Worm (Caenorhabditis elegans) whole organism, late embryonic: Measurements from ENCODE around the gene srp-2.

Experiments used
- F13H6.1 ChIP-seq: sonication (generic microtip); optimal IDR thresholded peaks from 2 replicates; lab custom pipeline; 2016; ENCODE audit warnings: missing genetic modification characterization, missing compliant biosample characterization
- K02D7.2 ChIP-seq: sonication (generic microtip); optimal IDR thresholded peaks from 2 replicates; lab custom pipeline; 2017; ENCODE audit warnings: mild to moderate bottlenecking, missing genetic modification characterization, missing compliant biosample characterization
- K09A11.1 ChIP-seq: sonication (generic microtip); optimal IDR thresholded peaks from 2 replicates; lab custom pipeline; 2017; ENCODE audit warnings: antibody characterized with exemption, mild to moderate bottlenecking, missing genetic modification characterization, missing compliant biosample characterization; ENCODE audit not compliant: insufficient read depth
- T23F11.4 ChIP-seq: fragments of 200-800 bp; sonication (Bioruptor generic); optimal IDR thresholded peaks from 2 replicates; lab custom pipeline; 2018; ENCODE audit warnings: mild to moderate bottlenecking, missing genetic modification characterization, missing compliant biosample characterization
- ahr-1 ChIP-seq: sonication (generic microtip); optimal IDR thresholded peaks from 2 replicates; lab custom pipeline; 2016; ENCODE audit warnings: missing genetic modification characterization, missing compliant biosample characterization
- ceh-14 ChIP-seq: sonication (generic microtip); optimal IDR thresholded peaks from 2 replicates; lab custom pipeline; 2016; ENCODE audit warnings: missing genotype, missing genetic modification characterization, missing compliant biosample characterization
- ceh-18 ChIP-seq: sonication (generic microtip); optimal IDR thresholded peaks from 2 replicates; lab custom pipeline; 2016; ENCODE audit warnings: missing genetic modification characterization, missing compliant biosample characterization
- dmd-4 ChIP-seq: sonication (generic microtip); optimal IDR thresholded peaks from 2 replicates; lab custom pipeline; 2016; ENCODE audit warnings: borderline replicate concordance, missing genetic modification characterization, missing compliant biosample characterization
- elt-2 ChIP-seq: sonication (generic microtip); optimal IDR thresholded peaks from 2 replicates; lab custom pipeline; 2016; ENCODE audit warnings: missing genetic modification reagents, missing genetic modification characterization, missing compliant biosample characterization
- elt-4 ChIP-seq: sonication (generic microtip); optimal IDR thresholded peaks from 2 replicates; lab custom pipeline; 2016; ENCODE audit warnings: missing genetic modification characterization, missing compliant biosample characterization
- ets-4 ChIP-seq: sonication (generic microtip); optimal IDR thresholded peaks from 2 replicates; lab custom pipeline; 2016; ENCODE audit warnings: missing genetic modification characterization, missing compliant biosample characterization
- eyg-1 ChIP-seq: sonication (generic microtip); optimal IDR thresholded peaks from 2 replicates; lab custom pipeline; 2016; ENCODE audit warnings: missing genotype, missing genetic modification characterization, missing compliant biosample characterization
- fax-1 ChIP-seq: sonication (generic microtip); optimal IDR thresholded peaks from 2 replicates; lab custom pipeline; 2016; ENCODE audit warnings: missing genotype, missing genetic modification characterization, missing compliant biosample characterization
- gmeb-2 ChIP-seq: sonication (generic microtip); optimal IDR thresholded peaks from 2 replicates; lab custom pipeline; 2016; ENCODE audit warnings: missing genetic modification characterization, inconsistent platforms, missing compliant biosample characterization
- hlh-6 ChIP-seq: sonication (generic microtip); optimal IDR thresholded peaks from 2 replicates; lab custom pipeline; 2016; ENCODE audit warnings: missing genotype, missing genetic modification characterization, missing compliant biosample characterization
- hlh-8 ChIP-seq: sonication (generic microtip); optimal IDR thresholded peaks from 2 replicates; lab custom pipeline; 2016; ENCODE audit warnings: missing genotype, missing genetic modification characterization, missing compliant biosample characterization
- lim-6 ChIP-seq: sonication (generic microtip); optimal IDR thresholded peaks from 2 replicates; lab custom pipeline; 2016; ENCODE audit warnings: missing genetic modification characterization, missing compliant biosample characterization
- lin-11 ChIP-seq: fragments of 200-800 bp; sonication (Bioruptor generic); optimal IDR thresholded peaks from 2 replicates; lab custom pipeline; 2018; ENCODE audit warnings: mild to moderate bottlenecking, missing genetic modification characterization, missing compliant biosample characterization
- madf-2 ChIP-seq: sonication (generic microtip); optimal IDR thresholded peaks from 2 replicates; lab custom pipeline; 2017; ENCODE audit warnings: missing genetic modification characterization, missing compliant biosample characterization
- mec-3 ChIP-seq: sonication (generic microtip); optimal IDR thresholded peaks from 2 replicates; lab custom pipeline; 2016; ENCODE audit warnings: borderline replicate concordance, missing genetic modification characterization, missing compliant biosample characterization
- odd-2 ChIP-seq: sonication (generic microtip); optimal IDR thresholded peaks from 2 replicates; lab custom pipeline; 2017; ENCODE audit warnings: antibody characterized with exemption, mild to moderate bottlenecking, missing genetic modification characterization, missing compliant biosample characterization
- pag-3 ChIP-seq: sonication (generic microtip); optimal IDR thresholded peaks from 2 replicates; lab custom pipeline; 2016; ENCODE audit warnings: missing compliant biosample characterization, missing genetic modification characterization, borderline replicate concordance
- pha-2 ChIP-seq: sonication (generic microtip); optimal IDR thresholded peaks from 2 replicates; lab custom pipeline; 2017; ENCODE audit warnings: mild to moderate bottlenecking, missing genetic modification characterization, missing compliant biosample characterization
- pqm-1 ChIP-seq: sonication (generic microtip); optimal IDR thresholded peaks from 2 replicates; lab custom pipeline; 2016; ENCODE audit warnings: missing genetic modification characterization, missing compliant biosample characterization
- pros-1 ChIP-seq: fragments of 150-350 bp; optimal IDR thresholded peaks from 2 replicates; lab custom pipeline; 2014; ENCODE audit warnings: missing biosample characterization, missing genetic modification reagents, missing genetic modification characterization
- rnt-1 ChIP-seq: sonication (generic microtip); optimal IDR thresholded peaks from 2 replicates; lab custom pipeline; 2016; ENCODE audit warnings: missing genetic modification characterization, missing compliant biosample characterization
- sox-2 ChIP-seq: fragments of 200-800 bp; sonication (Bioruptor generic); IDR thresholded peaks from 2 replicates; pipeline ENCODE4 v1.3.6; 2022; ENCODE audit warnings: missing genetic modification reagents, missing genetic modification characterization, missing compliant biosample characterization
- sox-4 ChIP-seq: sonication (generic microtip); optimal IDR thresholded peaks from 2 replicates; lab custom pipeline; 2017; ENCODE audit warnings: mild to moderate bottlenecking, missing genetic modification characterization, inconsistent platforms, missing compliant biosample characterization
- syd-9 ChIP-seq: sonication (generic microtip); optimal IDR thresholded peaks from 2 replicates; lab custom pipeline; 2016; ENCODE audit warnings: mild to moderate bottlenecking, missing genetic modification characterization, moderate library complexity, missing compliant biosample characterization
- ttx-3 ChIP-seq: sonication (generic microtip); optimal IDR thresholded peaks from 2 replicates; lab custom pipeline; 2016; ENCODE audit warnings: missing genetic modification reagents, missing genetic modification characterization, missing compliant biosample characterization
- unc-42 ChIP-seq: sonication (generic microtip); optimal IDR thresholded peaks from 2 replicates; lab custom pipeline; 2016; ENCODE audit warnings: missing genotype, missing genetic modification characterization, missing compliant biosample characterization
- unc-86 ChIP-seq: sonication (generic microtip); optimal IDR thresholded peaks from 2 replicates; lab custom pipeline; 2016; ENCODE audit warnings: missing genetic modification characterization, missing compliant biosample characterization

The srp-2 gene

DNA sequence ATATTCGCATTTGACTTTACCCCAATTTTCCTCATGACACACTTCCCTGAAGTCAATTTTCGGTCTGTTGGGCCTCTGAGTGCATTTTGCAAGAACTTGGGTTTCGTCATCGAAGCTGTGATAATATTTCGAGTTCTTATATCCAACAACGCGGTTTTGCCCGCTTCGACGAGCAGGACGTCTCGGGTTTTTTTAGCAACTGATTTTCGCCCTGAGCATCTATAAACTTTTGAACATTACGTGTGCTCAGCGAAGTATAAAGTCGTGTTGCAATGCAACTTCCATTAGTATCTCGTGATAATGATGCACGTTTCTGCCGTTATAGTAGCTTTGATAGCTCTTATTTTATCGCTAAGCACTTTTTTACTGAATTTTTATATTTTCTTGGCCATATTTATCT is 17.6 kb downstream of the srp-2 start, which contains the start of gene srbc-60:
Gene srbc-60, plus strand, starts transcription at position 301 of the 400 bp plus-strand sequence.
- TF ChIP-seq sox-2 (GFP tag; lab: Robert Waterston, UW) (no peak), elt-4 (tag; lab: Kevin White, UChicago) (no peak), ets-4 (tag; lab: Kevin White, UChicago) (no peak), odd-2 (tag; lab: Kevin White, UChicago) (no peak), sox-4 (no peak)

DNA sequence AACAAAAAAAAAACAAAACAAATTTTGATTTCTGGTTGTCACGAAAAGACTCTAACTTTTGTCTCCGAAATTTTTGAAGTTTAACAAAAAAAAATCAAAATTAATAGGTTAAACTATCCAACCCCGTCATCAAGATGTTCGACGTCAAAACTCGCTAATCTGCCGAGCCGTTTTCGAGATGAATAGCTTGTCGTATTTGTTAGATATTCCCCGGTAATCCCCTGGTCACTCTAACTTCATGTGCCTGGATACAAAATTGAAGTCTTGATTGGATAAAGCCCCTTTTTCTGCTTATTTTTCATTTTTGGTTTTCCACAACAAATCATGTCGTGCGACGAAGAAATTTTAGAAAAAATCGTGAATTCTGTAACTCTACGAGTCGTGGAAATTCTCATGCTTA is 20.0 kb downstream of the srp-2 start, which contains the start of gene srab-16:
Gene srab-16, plus strand, starts transcription at position 301 of the 400 bp plus-strand sequence.
- no peak for TF ChIP-seq unc-42 (tag; lab: Kevin White, UChicago)
- TF ChIP-seq pqm-1 (tag; lab: Kevin White, UChicago): no peak
- TF ChIP-seq madf-2 (tag; lab: Kevin White, UChicago): no peak
- TF ChIP-seq ahr-1: no peak
- no peak for TF ChIP-seq elt-2
- no peak for TF ChIP-seq lim-6 (tag; lab: Kevin White, UChicago)
- TF ChIP-seq fax-1 (tag; lab: Kevin White, UChicago): no peak
- no peak for TF ChIP-seq pros-1 (tag; lab: Kevin White, UChicago)

DNA sequence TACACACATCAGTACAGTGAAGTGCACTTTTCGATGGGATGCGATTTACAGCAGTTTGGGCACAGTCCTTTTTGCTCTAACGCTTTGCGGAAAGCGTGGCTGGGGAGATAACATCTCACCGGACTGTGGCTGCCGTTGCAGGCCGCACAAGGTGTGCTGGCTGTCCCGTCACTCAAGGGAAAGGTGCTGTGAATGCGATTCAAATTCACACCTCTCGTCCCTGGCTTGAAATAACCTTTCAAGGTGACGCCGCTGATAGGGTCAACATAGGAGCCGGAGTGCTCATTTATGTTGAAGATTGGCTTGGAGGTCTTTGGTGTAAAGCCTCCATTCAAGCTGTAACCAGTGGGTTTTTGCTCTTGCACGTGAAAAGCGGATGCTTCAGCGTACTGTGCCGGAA is 31.7 kb downstream of the srp-2 start:
- TF ChIP-seq ahr-1 (no peak), K09A11.1 (no peak), K02D7.2 (tag; lab: Kevin White, UChicago) (no peak), T23F11.4 (GFP tag; lab: Kevin White, UChicago) (no peak), lin-11 (tag; lab: Kevin White, UChicago) (no peak), ceh-18 (no peak), madf-2 (tag; lab: Kevin White, UChicago) (no peak), unc-86 (tag; lab: Kevin White, UChicago) (no peak), pha-2 (no peak), pag-3 (tag; lab: Kevin White, UChicago) (no peak), pqm-1 (tag; lab: Kevin White, UChicago) (no peak), F13H6.1 (tag; lab: Kevin White, UChicago) (no peak), unc-42 (tag; lab: Kevin White, UChicago) (no peak), gmeb-2 (no peak), ttx-3 (no peak), pros-1 (tag; lab: Kevin White, UChicago) (no peak), elt-2 (no peak)
- TF ChIP-seq, all 69 proteins: peak for 0

DNA sequence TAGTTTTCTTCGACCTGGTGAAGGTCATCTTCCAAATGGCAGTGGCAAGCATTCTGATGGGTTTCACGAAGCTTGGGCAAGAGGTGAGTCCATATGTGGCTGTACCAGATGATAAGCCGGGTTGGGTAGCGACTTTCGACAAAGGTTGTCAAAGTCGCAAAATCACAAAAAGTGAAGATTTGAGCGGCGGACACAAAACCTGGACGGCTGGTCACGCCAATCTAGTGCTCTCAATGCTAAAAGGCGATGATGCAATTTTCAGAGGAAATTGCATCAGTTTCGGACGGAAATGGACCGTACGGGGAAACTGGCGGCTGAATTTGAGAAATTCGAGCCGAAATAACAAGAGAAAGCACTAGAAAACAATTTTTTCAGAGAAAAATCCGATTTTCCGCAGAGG is 34.8 kb downstream of the srp-2 start:
- TF ChIP-seq elt-2 (no peak), ceh-14 (tag; lab: Kevin White, UChicago) (no peak), hlh-8 (tag; lab: Kevin White, UChicago) (no peak), dmd-4 (tag; lab: Kevin White, UChicago) (no peak), syd-9 (tag; lab: Kevin White, UChicago) (no peak), fax-1 (tag; lab: Kevin White, UChicago) (no peak)

DNA sequence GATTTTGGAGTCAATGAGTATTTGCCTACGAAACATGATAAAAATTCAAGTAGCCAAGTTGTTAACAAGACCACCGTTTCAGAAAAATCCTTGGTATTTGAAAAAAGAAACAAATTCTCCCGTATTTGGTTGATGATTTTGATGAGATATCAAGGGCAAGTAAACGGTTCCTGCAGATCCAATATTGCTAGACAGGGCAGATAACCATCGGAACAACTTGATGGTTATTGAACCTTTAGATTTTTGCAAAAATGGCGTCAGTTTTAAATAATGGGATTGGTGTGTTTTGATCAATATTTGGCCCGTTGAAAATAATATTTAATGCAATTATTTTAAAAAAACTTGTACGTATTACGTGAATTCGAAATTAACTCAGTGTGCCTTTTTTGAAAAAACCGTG is 37.8 kb downstream of the srp-2 start:
- TF ChIP-seq gmeb-2 (no peak), rnt-1 (no peak), pha-2 (no peak), syd-9 (tag; lab: Kevin White, UChicago) (no peak), K09A11.1 (no peak), sox-2 (GFP tag; lab: Robert Waterston, UW) (no peak), mec-3 (tag; lab: Kevin White, UChicago) (no peak), hlh-6 (tag; lab: Kevin White, UChicago) (no peak), eyg-1 (tag; lab: Kevin White, UChicago) (no peak)
